Fruit fly (Drosophila melanogaster) whole organism, prepupa: ENCODE measurements around the gene plum.

Experiments used
- CG6808 ChIP-seq: fragments of 200-800 bp; sonication (Bioruptor generic); optimal IDR thresholded peaks from 3 replicates; lab custom pipeline; 2017; ENCODE audit warnings: missing biosample characterization, missing genetic modification characterization, mild to moderate bottlenecking, moderate library complexity, missing genetic modification reagents
- Eip78C ChIP-seq: fragments of 200-800 bp; sonication (Bioruptor generic); peaks from one replicate; lab custom pipeline; 2016; ENCODE audit warnings: missing biosample characterization, missing genetic modification characterization
- Hr39 ChIP-seq: fragments of 200-800 bp; sonication (Bioruptor generic); optimal IDR thresholded peaks from 2 replicates; lab custom pipeline; 2016; ENCODE audit warnings: missing biosample characterization, missing genetic modification characterization
- eg ChIP-seq: fragments of 200-800 bp; sonication (Bioruptor generic); IDR thresholded peaks from 3 replicates; pipeline ENCODE4 v1.3.6; 2022; ENCODE audit warnings: missing biosample characterization, missing genetic modification characterization

DNA sequence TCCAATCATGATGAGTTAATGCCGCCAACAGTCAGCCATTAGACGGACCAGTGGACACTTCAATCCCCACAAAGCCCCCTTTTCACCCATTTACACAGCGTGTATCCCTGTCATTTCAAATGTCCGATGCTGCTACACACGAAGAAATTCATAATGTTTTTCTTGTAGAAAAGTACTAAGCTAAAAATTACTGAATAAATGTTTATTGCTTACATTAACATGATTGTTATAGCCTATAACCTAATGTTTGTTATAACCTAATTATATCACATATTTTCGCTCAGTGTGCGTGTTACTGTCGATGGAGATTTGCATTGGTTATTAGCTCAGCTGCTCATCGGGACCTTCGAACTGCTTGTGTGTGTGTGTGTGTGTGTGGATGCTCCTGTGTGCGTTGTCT, 98.5 kb downstream of the plum start:
- peak; percentile 68 for TF ChIP-seq Hr39 (GFP tag; lab: Kevin White, UChicago)
- peak; percentile 81 for TF ChIP-seq Eip78C (GFP tag; lab: Kevin White, UChicago)
- TF ChIP-seq eg = peak; percentile 82
- TF ChIP-seq CG6808 (GFP tag; lab: Kevin White, UChicago) = no peak
